Worm (Caenorhabditis elegans) whole organism, L1 larva: ENCODE data around the gene set-19.

Source experiments
- C04F5.9 ChIP-seq: sonication (generic microtip); optimal IDR thresholded peaks from 2 replicates; lab custom pipeline; 2016; ENCODE audit warnings: missing genetic modification characterization, missing compliant biosample characterization
- C16A3.4 ChIP-seq: fragments of 150-350 bp; optimal IDR thresholded peaks from 2 replicates; lab custom pipeline; 2014; ENCODE audit warnings: missing biosample characterization, missing genetic modification characterization
- F16B12.6 ChIP-seq: fragments of 150-350 bp; optimal IDR thresholded peaks from 2 replicates; lab custom pipeline; 2014; ENCODE audit warnings: missing biosample characterization, missing genetic modification characterization
- ceh-63 ChIP-seq: fragments of 200-800 bp; sonication (Bioruptor generic); optimal IDR thresholded peaks from 2 replicates; lab custom pipeline; 2018; ENCODE audit warnings: mild to moderate bottlenecking, missing genetic modification characterization, missing compliant biosample characterization
- ceh-8 ChIP-seq: fragments of 200-800 bp; sonication (Bioruptor generic); optimal IDR thresholded peaks from 2 replicates; lab custom pipeline; 2018; ENCODE audit warnings: mild to moderate bottlenecking, missing genetic modification characterization, moderate library complexity, missing compliant biosample characterization
- ceh-82 ChIP-seq, 3 experiments: fragments of 150-350 bp in 1 of 3; sonication (generic microtip) in 2 of 3; optimal IDR thresholded peaks; 2 replicates each; lab custom pipeline; 2014 to 2017; ENCODE audit warnings: missing biosample characterization in 3 of 3, missing genetic modification characterization in 3 of 3
- ceh-90 ChIP-seq: sonication (generic microtip); optimal IDR thresholded peaks from 2 replicates; lab custom pipeline; 2016; ENCODE audit warnings: missing genetic modification characterization, missing compliant biosample characterization
- dsc-1 ChIP-seq: sonication (generic microtip); optimal IDR thresholded peaks from 2 replicates; lab custom pipeline; 2016; ENCODE audit warnings: mild to moderate bottlenecking, missing genetic modification characterization, missing compliant biosample characterization
- elt-3 ChIP-seq, 6 experiments: fragments of 150-350 bp in 1 of 6; sonication (generic microtip); optimal IDR thresholded peaks; 2 replicates each; lab custom pipeline; 2017 to 2018; ENCODE audit warnings: missing biosample characterization in 6 of 6, missing genetic modification characterization in 6 of 6, inconsistent platforms in 1 of 6
- ets-5 ChIP-seq: fragments of 200-800 bp; sonication (Bioruptor generic); IDR thresholded peaks from 2 replicates; pipeline ENCODE4 v1.3.6; 2022; ENCODE audit warnings: missing genetic modification characterization, missing compliant biosample characterization
- fos-1 ChIP-seq: fragments of 150-350 bp; optimal IDR thresholded peaks from 2 replicates; lab custom pipeline; 2014; ENCODE audit warnings: missing biosample characterization, missing genetic modification characterization
- grh-1 ChIP-seq: fragments of 200-800 bp; sonication (Bioruptor generic); IDR thresholded peaks from 2 replicates; pipeline ENCODE4 v1.3.6; 2022; ENCODE audit warnings: missing genetic modification reagents, missing genetic modification characterization, missing compliant biosample characterization
- hlh-17 ChIP-seq: fragments of 200-800 bp; sonication (Bioruptor generic); optimal IDR thresholded peaks from 2 replicates; lab custom pipeline; 2018; ENCODE audit warnings: missing genetic modification characterization, mild to moderate bottlenecking, missing compliant biosample characterization, moderate library complexity, borderline replicate concordance
- hlh-4 ChIP-seq: sonication (generic microtip); optimal IDR thresholded peaks from 2 replicates; lab custom pipeline; 2016; ENCODE audit warnings: mild to moderate bottlenecking, missing genetic modification characterization, missing compliant biosample characterization
- irx-1 ChIP-seq: sonication (generic microtip); optimal IDR thresholded peaks from 2 replicates; lab custom pipeline; 2016; ENCODE audit warnings: missing genetic modification characterization, missing compliant biosample characterization
- isw-1 ChIP-seq: fragments of 200-800 bp; sonication (Bioruptor generic); IDR thresholded peaks from 2 replicates; pipeline ENCODE4 v1.3.6; 2022; ENCODE audit warnings: missing genetic modification characterization, missing compliant biosample characterization
- lir-3 ChIP-seq: sonication (generic microtip); optimal IDR thresholded peaks from 2 replicates; lab custom pipeline; 2016; ENCODE audit warnings: mild to moderate bottlenecking, missing genetic modification characterization, moderate library complexity, missing compliant biosample characterization; ENCODE audit not compliant: poor library complexity
- mdl-1 ChIP-seq, 2 experiments: fragments of 150-350 bp; optimal IDR thresholded peaks; 2 replicates each; lab custom pipeline; 2014 to 2017; ENCODE audit warnings: missing biosample characterization in 2 of 2, missing genetic modification characterization in 2 of 2, inconsistent platforms in 1 of 2
- mef-2 ChIP-seq: fragments of 150-350 bp; optimal IDR thresholded peaks from 2 replicates; lab custom pipeline; 2014; ENCODE audit warnings: missing biosample characterization, missing genetic modification characterization
- mep-1 ChIP-seq: fragments of 150-350 bp; optimal IDR thresholded peaks from 2 replicates; lab custom pipeline; 2014; ENCODE audit warnings: missing biosample characterization, missing genetic modification characterization
- nhr-11 ChIP-seq: fragments of 150-350 bp; optimal IDR thresholded peaks from 2 replicates; lab custom pipeline; 2014; ENCODE audit warnings: missing biosample characterization, missing genetic modification characterization
- nhr-19 ChIP-seq: fragments of 200-800 bp; sonication (Bioruptor generic); conservative IDR thresholded peaks from 2 replicates; pipeline ENCODE4 v1.3.6; 2022; ENCODE audit warnings: missing genetic modification characterization, missing compliant biosample characterization
- nhr-20 ChIP-seq: sonication (generic microtip); optimal IDR thresholded peaks from 2 replicates; lab custom pipeline; 2016; ENCODE audit warnings: mild to moderate bottlenecking, missing genetic modification characterization, missing compliant biosample characterization
- nhr-237 ChIP-seq: fragments of 150-350 bp; optimal IDR thresholded peaks from 2 replicates; lab custom pipeline; 2014; ENCODE audit warnings: missing biosample characterization, missing genetic modification characterization
- nhr-28 ChIP-seq: fragments of 150-350 bp; optimal IDR thresholded peaks from 2 replicates; lab custom pipeline; 2014; ENCODE audit warnings: missing biosample characterization, missing genetic modification characterization
- nhr-76 ChIP-seq: sonication (generic microtip); optimal IDR thresholded peaks from 2 replicates; lab custom pipeline; 2017; ENCODE audit warnings: missing biosample characterization, missing genetic modification characterization
- nhr-77 ChIP-seq: fragments of 150-350 bp; optimal IDR thresholded peaks from 2 replicates; lab custom pipeline; 2014; ENCODE audit warnings: missing biosample characterization, missing genetic modification characterization
- nhr-84 ChIP-seq: sonication (generic microtip); optimal IDR thresholded peaks from 2 replicates; lab custom pipeline; 2017; ENCODE audit warnings: missing biosample characterization, missing genetic modification characterization
- nhr-85 ChIP-seq: sonication (generic microtip); peaks from one replicate; lab custom pipeline; 2016; ENCODE audit warnings: missing genetic modification characterization, inconsistent platforms, missing compliant biosample characterization
- nhr-90 ChIP-seq: sonication (generic microtip); optimal IDR thresholded peaks from 2 replicates; lab custom pipeline; 2016; ENCODE audit warnings: mild to moderate bottlenecking, missing genetic modification characterization, missing compliant biosample characterization; ENCODE audit not compliant: poor library complexity
- pag-3 ChIP-seq: sonication (generic microtip); optimal IDR thresholded peaks from 2 replicates; lab custom pipeline; 2017; ENCODE audit warnings: missing genetic modification characterization, mild to moderate bottlenecking, missing compliant biosample characterization, antibody characterized with exemption, borderline replicate concordance; ENCODE audit not compliant: insufficient read depth
- pqm-1 ChIP-seq: sonication (generic microtip); optimal IDR thresholded peaks from 3 replicates; lab custom pipeline; 2017; ENCODE audit warnings: missing biosample characterization, missing genetic modification characterization
- rnt-1 ChIP-seq: sonication (generic microtip); optimal IDR thresholded peaks from 2 replicates; lab custom pipeline; 2016; ENCODE audit warnings: mild to moderate bottlenecking, missing genetic modification characterization, moderate library complexity, missing compliant biosample characterization
- skn-1 ChIP-seq: fragments of 150-350 bp; optimal IDR thresholded peaks from 2 replicates; lab custom pipeline; 2014; ENCODE audit warnings: missing biosample characterization, missing genetic modification characterization
- snpc-4 ChIP-seq: fragments of 150-350 bp; optimal IDR thresholded peaks from 2 replicates; lab custom pipeline; 2014; ENCODE audit warnings: missing biosample characterization, missing genetic modification characterization
- sox-4 ChIP-seq: sonication (generic microtip); optimal IDR thresholded peaks from 2 replicates; lab custom pipeline; 2016; ENCODE audit warnings: missing genetic modification characterization, missing compliant biosample characterization
- sptf-1 ChIP-seq: fragments of 150-350 bp; optimal IDR thresholded peaks from 2 replicates; lab custom pipeline; 2014; ENCODE audit warnings: missing biosample characterization, missing genetic modification characterization
- swsn-7 ChIP-seq: sonication (generic microtip); optimal IDR thresholded peaks from 2 replicates; lab custom pipeline; 2016; ENCODE audit warnings: missing genetic modification characterization, missing compliant biosample characterization
- tbx-2 ChIP-seq: sonication (generic microtip); optimal IDR thresholded peaks from 2 replicates; lab custom pipeline; 2016; ENCODE audit warnings: missing genetic modification characterization, missing compliant biosample characterization
- tlp-1 ChIP-seq: fragments of 150-350 bp; optimal IDR thresholded peaks from 2 replicates; lab custom pipeline; 2014; ENCODE audit warnings: missing biosample characterization, missing genetic modification characterization
- unc-130 ChIP-seq: fragments of 150-350 bp; optimal IDR thresholded peaks from 2 replicates; lab custom pipeline; 2017; ENCODE audit warnings: missing biosample characterization, missing genetic modification characterization, inconsistent platforms
- unc-30 ChIP-seq: sonication (generic microtip); optimal IDR thresholded peaks from 2 replicates; lab custom pipeline; 2017; ENCODE audit warnings: missing biosample characterization, missing genetic modification characterization
- unc-62 ChIP-seq: fragments of 150-350 bp; optimal IDR thresholded peaks from 2 replicates; lab custom pipeline; 2014; ENCODE audit warnings: missing biosample characterization, missing genetic modification reagents, missing genetic modification characterization
- unc-86 ChIP-seq: sonication (generic microtip); optimal IDR thresholded peaks from 2 replicates; lab custom pipeline; 2016; ENCODE audit warnings: missing genetic modification characterization, missing compliant biosample characterization
- unc-98 ChIP-seq: fragments of 200-800 bp; sonication (Bioruptor generic); IDR thresholded peaks from 2 replicates; pipeline ENCODE4 v1.3.6; 2022; ENCODE audit warnings: missing genetic modification characterization, missing compliant biosample characterization
- xbp-1 ChIP-seq: sonication (generic microtip); optimal IDR thresholded peaks from 2 replicates; lab custom pipeline; 2016; ENCODE audit warnings: missing genetic modification characterization, missing compliant biosample characterization
- zag-1 ChIP-seq: fragments of 150-350 bp; optimal IDR thresholded peaks from 2 replicates; lab custom pipeline; 2014; ENCODE audit warnings: missing biosample characterization, missing genetic modification characterization

set-19 gene

ce11 chrX:5713479-5713878 lies 33.5 kb upstream of the set-19 start (continued):
- TF ChIP-seq unc-62 (no peak), ceh-90 (tag; lab: Kevin White, UChicago) (no peak), nhr-77 (tag; lab: Kevin White, UChicago) (no peak)

ce11 chrX:5710637-5711036 lies 30.6 kb upstream of the set-19 start, which contains the start of gene cat-1:
Gene cat-1 (minus strand): TSS chrX:5710737.
- TF ChIP-seq hlh-4 (tag; lab: Kevin White, UChicago) (no peak), nhr-84 (tag; lab: Kevin White, UChicago) (no peak), tbx-2 (tag; lab: Kevin White, UChicago) (no peak), C16A3.4 (tag; lab: Kevin White, UChicago) (no peak), mdl-1 (tag; optimal IDR thresholded peaks at IDR 0.05; lab: Kevin White, UChicago) (no peak)

- TF ChIP-seq dsc-1 (tag; lab: Kevin White, UChicago), result no peak
- TF ChIP-seq sptf-1 (tag; lab: Kevin White, UChicago), result no peak
- TF ChIP-seq, all 84 proteins: peak for 0
Measured at ce11 chrX:5709205-5709604, 29.2 kb upstream of the set-19 start.

ce11 chrX:5707809-5708208 lies 27.8 kb upstream of the set-19 start:
- TF ChIP-seq unc-130 (tag; lab: Kevin White, UChicago), result no peak
- TF ChIP-seq pqm-1 (tag; lab: Kevin White, UChicago), result no peak
- peak; percentile 57 for TF ChIP-seq swsn-7 (tag; lab: Kevin White, UChicago)
- no peak for TF ChIP-seq ceh-63 (GFP tag; lab: Kevin White, UChicago)
- TF ChIP-seq isw-1 (GFP tag; lab: Robert Waterston, UW), result peak; percentile 35
- no peak for TF ChIP-seq hlh-17 (GFP tag; lab: Kevin White, UChicago)
- TF ChIP-seq nhr-11 (tag; lab: Kevin White, UChicago), result no peak
- no peak for TF ChIP-seq unc-30 (tag; lab: Kevin White, UChicago)
- TF ChIP-seq sox-4, result no peak
- peak; percentile 46 for TF ChIP-seq mep-1 (tag; lab: Kevin White, UChicago)
- TF ChIP-seq nhr-28, result no peak
- peak; percentile 40 for TF ChIP-seq unc-86 (tag; lab: Kevin White, UChicago)
- peak; percentile 48 for TF ChIP-seq dsc-1 (tag; lab: Kevin White, UChicago)
- TF ChIP-seq nhr-19, result peak; percentile 64
- no peak for TF ChIP-seq F16B12.6
- TF ChIP-seq nhr-20 (tag; lab: Kevin White, UChicago), result peak; percentile 58
- no peak for TF ChIP-seq nhr-237
- peak; percentile 68 for TF ChIP-seq nhr-85 (tag; lab: Kevin White, UChicago)
- no peak for TF ChIP-seq tlp-1 (tag; lab: Kevin White, UChicago)
- TF ChIP-seq elt-3 (tag; optimal IDR thresholded peaks at IDR 0.05; lab: Kevin White, UChicago), result peak in 1 of 6 experiments; percentile 16
- peak; percentile 9 for TF ChIP-seq lir-3 (tag; lab: Kevin White, UChicago)
- no peak for TF ChIP-seq nhr-76 (tag; lab: Kevin White, UChicago)
- TF ChIP-seq hlh-4 (tag; lab: Kevin White, UChicago), result no peak
- no peak for TF ChIP-seq grh-1
- no peak for TF ChIP-seq ceh-8
- TF ChIP-seq tbx-2 (tag; lab: Kevin White, UChicago), result peak; percentile 54
- TF ChIP-seq skn-1 (tag; lab: Kevin White, UChicago), result no peak
- TF ChIP-seq nhr-84 (tag; lab: Kevin White, UChicago), result no peak
- no peak for TF ChIP-seq unc-98 (GFP tag; lab: Robert Waterston, UW)
- peak; percentile 63 for TF ChIP-seq nhr-90 (tag; lab: Kevin White, UChicago)
- TF ChIP-seq ets-5 (GFP tag; lab: Robert Waterston, UW), result no peak
- TF ChIP-seq ceh-82 (tag; optimal IDR thresholded peaks at IDR 0.05; lab: Kevin White, UChicago), result peak; percentile 58 to 65 (median 60)
- peak in 1 of 2 experiments; percentile 54 for TF ChIP-seq mdl-1 (tag; optimal IDR thresholded peaks at IDR 0.05; lab: Kevin White, UChicago)
- TF ChIP-seq irx-1, result no peak
- TF ChIP-seq rnt-1 (tag; lab: Kevin White, UChicago), result peak; percentile 52
- no peak for TF ChIP-seq zag-1 (tag; lab: Kevin White, UChicago)
- peak; percentile 11 for TF ChIP-seq snpc-4 (tag; lab: Kevin White, UChicago)
- no peak for TF ChIP-seq C04F5.9 (tag; lab: Kevin White, UChicago)
- no peak for TF ChIP-seq mef-2 (tag; lab: Kevin White, UChicago)
- TF ChIP-seq fos-1 (tag; lab: Kevin White, UChicago), result peak; percentile 35
- TF ChIP-seq pag-3, result no peak
- peak; percentile 61 for TF ChIP-seq xbp-1
- no peak for TF ChIP-seq unc-62
